Worm (Caenorhabditis elegans) whole organism, late embryonic: Measurements from ENCODE around the gene zipt-16.
"Not testable (repeated sequence)": the region's sequence is repeated elsewhere in the genome, so short reads cannot be mapped to it uniquely, and the experiment has no call there.

ENCODE experiments used
- C08G9.2 ChIP-seq: sonication (generic microtip); optimal IDR thresholded peaks from 2 replicates; lab custom pipeline; 2016; ENCODE audit warnings: mild to moderate bottlenecking, missing genetic modification characterization, moderate library complexity, missing compliant biosample characterization
- F13H6.1 ChIP-seq: sonication (generic microtip); optimal IDR thresholded peaks from 2 replicates; lab custom pipeline; 2016; ENCODE audit warnings: missing genetic modification characterization, missing compliant biosample characterization
- K02D7.2 ChIP-seq: sonication (generic microtip); optimal IDR thresholded peaks from 2 replicates; lab custom pipeline; 2017; ENCODE audit warnings: mild to moderate bottlenecking, missing genetic modification characterization, missing compliant biosample characterization
- K09A11.1 ChIP-seq: sonication (generic microtip); optimal IDR thresholded peaks from 2 replicates; lab custom pipeline; 2017; ENCODE audit warnings: antibody characterized with exemption, mild to moderate bottlenecking, missing genetic modification characterization, missing compliant biosample characterization; ENCODE audit not compliant: insufficient read depth
- T23F11.4 ChIP-seq: fragments of 200-800 bp; sonication (Bioruptor generic); optimal IDR thresholded peaks from 2 replicates; lab custom pipeline; 2018; ENCODE audit warnings: mild to moderate bottlenecking, missing genetic modification characterization, missing compliant biosample characterization
- Y22D7AL.16 ChIP-seq: sonication (generic microtip); optimal IDR thresholded peaks from 2 replicates; lab custom pipeline; 2016; ENCODE audit warnings: missing genetic modification characterization, missing compliant biosample characterization
- ama-1 ChIP-seq: fragments of 150-350 bp; optimal IDR thresholded peaks from 2 replicates; lab custom pipeline; 2014
- ceh-2 ChIP-seq: sonication (generic microtip); optimal IDR thresholded peaks from 2 replicates; lab custom pipeline; 2016; ENCODE audit warnings: missing genotype, missing genetic modification characterization, missing compliant biosample characterization
- ceh-24 ChIP-seq: sonication (generic microtip); optimal IDR thresholded peaks from 2 replicates; lab custom pipeline; 2016; ENCODE audit warnings: mild to moderate bottlenecking, missing genetic modification characterization, missing compliant biosample characterization
- ceh-34 ChIP-seq: sonication (generic microtip); optimal IDR thresholded peaks from 2 replicates; lab custom pipeline; 2016; ENCODE audit warnings: mild to moderate bottlenecking, missing genetic modification characterization, missing compliant biosample characterization
- ceh-45 ChIP-seq: fragments of 200-800 bp; sonication (Bioruptor generic); IDR thresholded peaks from 2 replicates; pipeline ENCODE4 v1.3.6; 2022; ENCODE audit warnings: missing genetic modification reagents, missing genetic modification characterization, missing compliant biosample characterization
- ceh-6 ChIP-seq: fragments of 200-800 bp; sonication (Bioruptor generic); optimal IDR thresholded peaks from 2 replicates; lab custom pipeline; 2018; ENCODE audit warnings: mild to moderate bottlenecking, missing genetic modification characterization, missing compliant biosample characterization
- dmd-4 ChIP-seq: sonication (generic microtip); optimal IDR thresholded peaks from 2 replicates; lab custom pipeline; 2016; ENCODE audit warnings: borderline replicate concordance, missing genetic modification characterization, missing compliant biosample characterization
- elt-4 ChIP-seq: sonication (generic microtip); optimal IDR thresholded peaks from 2 replicates; lab custom pipeline; 2016; ENCODE audit warnings: missing genetic modification characterization, missing compliant biosample characterization
- ets-4 ChIP-seq: sonication (generic microtip); optimal IDR thresholded peaks from 2 replicates; lab custom pipeline; 2016; ENCODE audit warnings: missing genetic modification characterization, missing compliant biosample characterization
- eyg-1 ChIP-seq: sonication (generic microtip); optimal IDR thresholded peaks from 2 replicates; lab custom pipeline; 2016; ENCODE audit warnings: missing genotype, missing genetic modification characterization, missing compliant biosample characterization
- fkh-10 ChIP-seq: fragments of 150-350 bp; optimal IDR thresholded peaks from 2 replicates; lab custom pipeline; 2014; ENCODE audit warnings: missing biosample characterization, missing genetic modification reagents, missing genetic modification characterization
- gmeb-2 ChIP-seq: sonication (generic microtip); optimal IDR thresholded peaks from 2 replicates; lab custom pipeline; 2016; ENCODE audit warnings: missing genetic modification characterization, inconsistent platforms, missing compliant biosample characterization
- hlh-13 ChIP-seq: fragments of 200-800 bp; sonication (Bioruptor generic); optimal IDR thresholded peaks from 2 replicates; lab custom pipeline; 2018; ENCODE audit warnings: mild to moderate bottlenecking, missing genetic modification characterization, missing compliant biosample characterization
- hlh-30 ChIP-seq: sonication (generic microtip); optimal IDR thresholded peaks from 2 replicates; lab custom pipeline; 2017; ENCODE audit warnings: antibody characterized with exemption, missing genetic modification characterization, missing compliant biosample characterization; ENCODE audit not compliant: insufficient read depth
- hlh-8 ChIP-seq: sonication (generic microtip); optimal IDR thresholded peaks from 2 replicates; lab custom pipeline; 2016; ENCODE audit warnings: missing genotype, missing genetic modification characterization, missing compliant biosample characterization
- nhr-232 ChIP-seq: sonication (generic microtip); optimal IDR thresholded peaks from 2 replicates; lab custom pipeline; 2016; ENCODE audit warnings: missing genetic modification characterization, missing compliant biosample characterization
- npax-4 ChIP-seq: sonication (generic microtip); optimal IDR thresholded peaks from 2 replicates; lab custom pipeline; 2016; ENCODE audit warnings: missing genetic modification characterization, missing compliant biosample characterization
- odd-2 ChIP-seq: sonication (generic microtip); optimal IDR thresholded peaks from 2 replicates; lab custom pipeline; 2017; ENCODE audit warnings: antibody characterized with exemption, mild to moderate bottlenecking, missing genetic modification characterization, missing compliant biosample characterization
- pag-3 ChIP-seq: sonication (generic microtip); optimal IDR thresholded peaks from 2 replicates; lab custom pipeline; 2016; ENCODE audit warnings: missing compliant biosample characterization, missing genetic modification characterization, borderline replicate concordance
- pqm-1 ChIP-seq: sonication (generic microtip); optimal IDR thresholded peaks from 2 replicates; lab custom pipeline; 2016; ENCODE audit warnings: missing genetic modification characterization, missing compliant biosample characterization
- ref-2 ChIP-seq: sonication (generic microtip); optimal IDR thresholded peaks from 2 replicates; lab custom pipeline; 2016; ENCODE audit warnings: missing genetic modification characterization, missing compliant biosample characterization
- rnt-1 ChIP-seq: sonication (generic microtip); optimal IDR thresholded peaks from 2 replicates; lab custom pipeline; 2016; ENCODE audit warnings: missing genetic modification characterization, missing compliant biosample characterization
- sox-4 ChIP-seq: sonication (generic microtip); optimal IDR thresholded peaks from 2 replicates; lab custom pipeline; 2017; ENCODE audit warnings: mild to moderate bottlenecking, missing genetic modification characterization, inconsistent platforms, missing compliant biosample characterization
- syd-9 ChIP-seq: sonication (generic microtip); optimal IDR thresholded peaks from 2 replicates; lab custom pipeline; 2016; ENCODE audit warnings: mild to moderate bottlenecking, missing genetic modification characterization, moderate library complexity, missing compliant biosample characterization
- tbx-2 ChIP-seq: sonication (generic microtip); optimal IDR thresholded peaks from 2 replicates; lab custom pipeline; 2016; ENCODE audit warnings: missing genetic modification characterization, missing compliant biosample characterization
- tbx-7 ChIP-seq: sonication (generic microtip); optimal IDR thresholded peaks from 2 replicates; lab custom pipeline; 2016; ENCODE audit warnings: missing genotype, missing genetic modification characterization, missing compliant biosample characterization
- unc-42 ChIP-seq: sonication (generic microtip); optimal IDR thresholded peaks from 2 replicates; lab custom pipeline; 2016; ENCODE audit warnings: missing genotype, missing genetic modification characterization, missing compliant biosample characterization
- unc-86 ChIP-seq: sonication (generic microtip); optimal IDR thresholded peaks from 2 replicates; lab custom pipeline; 2016; ENCODE audit warnings: missing genetic modification characterization, missing compliant biosample characterization

The zipt-16 gene

ce11 chrV:11483580-11484092, 20.8 kb downstream of the zipt-16 start, which contains the start of gene col-157:
TSS of gene col-157 (plus strand) at chrV:11484042.
- TF ChIP-seq ceh-45 (GFP tag; lab: Robert Waterston, UW); ceh-34 (tag; lab: Kevin White, UChicago); fkh-10 (GFP tag; lab: Kevin White, UChicago): not testable (repeated sequence)

ce11 chrV:11484404-11484803, 21.6 kb downstream of the zipt-16 start:
- no peak for TF ChIP-seq K09A11.1 (tag; lab: Kevin White, UChicago)
- no peak for TF ChIP-seq hlh-30 (tag; lab: Kevin White, UChicago)
- no peak for TF ChIP-seq F13H6.1 (tag; lab: Kevin White, UChicago)

ce11 chrV:11485558-11485957, 22.7 kb downstream of the zipt-16 start, which contains the start of gene srh-1:
TSS of gene srh-1 (plus strand) at chrV:11485858.
- TF ChIP-seq syd-9 = no peak
- TF ChIP-seq sox-4 (tag; lab: Kevin White, UChicago) = no peak
- TF ChIP-seq unc-42 (tag; lab: Kevin White, UChicago) = no peak
- TF ChIP-seq gmeb-2 = no peak
- no peak for TF ChIP-seq C08G9.2 (tag; lab: Kevin White, UChicago)
- no peak for TF ChIP-seq hlh-8 (tag; lab: Kevin White, UChicago)
- no peak for TF ChIP-seq elt-4 (tag; lab: Kevin White, UChicago)
- no peak for TF ChIP-seq pag-3
- TF ChIP-seq tbx-2 (tag; lab: Kevin White, UChicago) = no peak
- TF ChIP-seq rnt-1 (tag; lab: Kevin White, UChicago) = no peak
- no peak for TF ChIP-seq ref-2 (tag; lab: Kevin White, UChicago)
- TF ChIP-seq ceh-2 (tag; lab: Kevin White, UChicago) = no peak
- TF ChIP-seq K09A11.1 (tag; lab: Kevin White, UChicago) = no peak
- TF ChIP-seq odd-2 = no peak
- no peak for TF ChIP-seq ceh-6
- TF ChIP-seq ceh-24 = no peak

DNA sequence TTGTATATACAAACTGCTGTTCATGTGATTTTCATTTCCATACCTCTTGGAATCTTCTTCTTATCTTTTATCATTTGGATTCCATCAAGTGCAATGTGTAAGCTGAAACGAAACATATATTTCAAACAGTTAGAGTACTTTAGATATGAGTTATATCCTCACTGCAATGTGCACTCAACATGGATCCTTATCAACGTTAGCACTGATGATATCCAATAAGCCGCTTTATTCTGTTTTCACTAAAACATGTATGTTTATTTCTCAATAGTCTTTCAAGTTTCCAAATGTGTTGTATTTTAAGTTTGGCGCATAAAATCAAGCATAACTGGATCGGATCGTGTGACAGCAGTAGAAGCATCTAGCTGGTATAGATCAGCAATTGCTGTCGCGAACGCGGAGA, 23.9 kb downstream of the zipt-16 start, which contains the start of gene T11F9.10:
Gene T11F9.10, plus strand, starts transcription at position 301 of the 400 bp plus-strand sequence.
- TF ChIP-seq ama-1 (lab: Kevin White, UChicago) = no peak

- TF ChIP-seq eyg-1 (tag; lab: Kevin White, UChicago) (no peak), tbx-7 (tag; lab: Kevin White, UChicago) (no peak), ets-4 (no peak), ref-2 (tag; lab: Kevin White, UChicago) (no peak)
These were observed 25.5 kb downstream of the zipt-16 start for ce11 chrV:11488288-11488687.

ce11 chrV:11490382-11490781, 27.6 kb downstream of the zipt-16 start, which contains the start of gene dhs-19:
TSS of gene dhs-19 (minus strand) at chrV:11490482.
- TF ChIP-seq Y22D7AL.16 (no peak), T23F11.4 (GFP tag; lab: Kevin White, UChicago) (no peak)

DNA sequence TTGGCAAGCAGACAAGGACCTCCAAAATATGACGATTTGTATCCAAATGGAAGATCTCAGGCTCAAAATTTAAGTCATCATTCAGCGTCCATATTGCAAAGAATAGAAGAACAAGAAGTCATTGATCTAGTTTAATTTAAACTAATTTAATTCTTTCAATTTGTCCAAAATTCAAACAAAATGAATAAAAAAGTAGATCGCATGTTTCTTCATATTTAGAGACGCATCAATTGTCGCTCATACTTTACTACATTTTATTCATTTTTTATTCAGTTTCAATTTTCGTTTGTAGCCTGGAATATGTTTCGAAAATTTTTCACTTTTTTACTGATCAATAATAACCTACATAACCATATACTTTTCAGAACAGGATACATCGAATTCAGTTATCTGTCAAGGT, 29.6 kb downstream of the zipt-16 start, which contains the start of gene T11F9.21:
Gene T11F9.21, plus strand, starts transcription at position 301 of the 400 bp plus-strand sequence.
- TF ChIP-seq Y22D7AL.16 (no peak), K09A11.1 (tag; lab: Kevin White, UChicago) (no peak), dmd-4 (tag; lab: Kevin White, UChicago) (no peak), unc-86 (no peak), K02D7.2 (no peak), rnt-1 (tag; lab: Kevin White, UChicago) (no peak), npax-4 (tag; lab: Kevin White, UChicago) (no peak), syd-9 (no peak), ets-4 (no peak), nhr-232 (no peak), hlh-13 (GFP tag; lab: Kevin White, UChicago) (no peak), sox-4 (tag; lab: Kevin White, UChicago) (no peak), pqm-1 (tag; lab: Kevin White, UChicago) (no peak)
